Worm (Caenorhabditis elegans) whole organism, L2 larva: ENCODE results near the gene tbx-40.

Experiments
- C34F6.9 ChIP-seq: fragments of 150-350 bp; optimal IDR thresholded peaks from 2 replicates; lab custom pipeline; 2014; ENCODE audit warnings: missing biosample characterization, missing genetic modification characterization
- R02D3.7 ChIP-seq: fragments of 150-350 bp; optimal IDR thresholded peaks from 2 replicates; lab custom pipeline; 2014; ENCODE audit warnings: missing biosample characterization, missing genetic modification characterization
- Y55F3AM.14 ChIP-seq: fragments of 200-800 bp; sonication (Bioruptor generic); optimal IDR thresholded peaks from 2 replicates; lab custom pipeline; 2018; ENCODE audit warnings: mild to moderate bottlenecking, missing genetic modification characterization, missing compliant biosample characterization
- ZK546.5 ChIP-seq: sonication (generic microtip); optimal IDR thresholded peaks from 2 replicates; lab custom pipeline; 2017; ENCODE audit warnings: missing biosample characterization, missing genetic modification characterization
- alr-1 ChIP-seq: fragments of 150-350 bp; optimal IDR thresholded peaks from 2 replicates; lab custom pipeline; 2014; ENCODE audit warnings: missing biosample characterization, missing genetic modification characterization
- aly-2 ChIP-seq: fragments of 150-350 bp; optimal IDR thresholded peaks from 2 replicates; lab custom pipeline; 2014; ENCODE audit warnings: missing biosample characterization, missing genetic modification characterization
- blmp-1 ChIP-seq: sonication (generic microtip); optimal IDR thresholded peaks from 2 replicates; lab custom pipeline; 2017; ENCODE audit warnings: missing genetic modification characterization, mild to moderate bottlenecking, missing compliant biosample characterization, antibody characterized with exemption, moderate library complexity; ENCODE audit not compliant: insufficient read depth
- ceh-16 ChIP-seq: fragments of 150-350 bp; optimal IDR thresholded peaks from 2 replicates; lab custom pipeline; 2014; ENCODE audit warnings: missing biosample characterization, missing genetic modification characterization
- ceh-82 ChIP-seq: fragments of 150-350 bp; optimal IDR thresholded peaks from 2 replicates; lab custom pipeline; 2014; ENCODE audit warnings: missing biosample characterization, missing genetic modification characterization
- crh-2 ChIP-seq: sonication (generic microtip); optimal IDR thresholded peaks from 2 replicates; lab custom pipeline; 2017; ENCODE audit warnings: missing biosample characterization, missing genetic modification characterization
- dmd-4 ChIP-seq: sonication (generic microtip); optimal IDR thresholded peaks from 2 replicates; lab custom pipeline; 2017; ENCODE audit warnings: missing biosample characterization, missing genetic modification characterization
- egl-27 ChIP-seq: sonication (generic microtip); optimal IDR thresholded peaks from 3 replicates; lab custom pipeline; 2017; ENCODE audit warnings: missing biosample characterization, missing genetic modification reagents, missing genetic modification characterization
- elt-1 ChIP-seq: fragments of 150-350 bp; optimal IDR thresholded peaks from 2 replicates; lab custom pipeline; 2014; ENCODE audit warnings: missing biosample characterization, missing genetic modification characterization
- elt-3 ChIP-seq: sonication (generic microtip); optimal IDR thresholded peaks from 2 replicates; lab custom pipeline; 2017; ENCODE audit warnings: missing biosample characterization, missing genetic modification characterization
- fos-1 ChIP-seq: fragments of 150-350 bp; optimal IDR thresholded peaks from 2 replicates; lab custom pipeline; 2014; ENCODE audit warnings: missing biosample characterization, missing genetic modification characterization
- gmeb-1 ChIP-seq: fragments of 150-350 bp; optimal IDR thresholded peaks from 2 replicates; lab custom pipeline; 2014; ENCODE audit warnings: missing biosample characterization, missing genetic modification characterization
- lin-11 ChIP-seq: fragments of 150-350 bp; sonication (generic microtip); optimal IDR thresholded peaks from 2 replicates; lab custom pipeline; 2014; ENCODE audit warnings: missing biosample characterization, missing genetic modification characterization, inconsistent platforms, mixed read lengths
- lin-13 ChIP-seq: fragments of 150-350 bp; optimal IDR thresholded peaks from 2 replicates; lab custom pipeline; 2014; ENCODE audit warnings: missing biosample characterization, missing genetic modification reagents, missing genetic modification characterization
- lsy-2 ChIP-seq, 2 experiments: fragments of 150-350 bp in 1 of 2; sonication (generic microtip) in 1 of 2; optimal IDR thresholded peaks; 2 replicates each; lab custom pipeline; 2014 to 2017; ENCODE audit warnings: missing biosample characterization in 2 of 2, missing genetic modification characterization in 2 of 2
- mbf-1 ChIP-seq: sonication (generic microtip); optimal IDR thresholded peaks from 2 replicates; lab custom pipeline; 2017; ENCODE audit warnings: missing biosample characterization, missing genetic modification characterization
- mdl-1 ChIP-seq, 2 experiments: fragments of 150-350 bp in 1 of 2; sonication (generic microtip) in 1 of 2; optimal IDR thresholded peaks; 2 replicates each; lab custom pipeline; 2017; ENCODE audit warnings: missing biosample characterization in 2 of 2, missing genetic modification characterization in 2 of 2
- nhr-11 ChIP-seq: fragments of 150-350 bp; optimal IDR thresholded peaks from 2 replicates; lab custom pipeline; 2014; ENCODE audit warnings: missing biosample characterization, missing genetic modification characterization
- nhr-12 ChIP-seq: fragments of 150-350 bp; optimal IDR thresholded peaks from 2 replicates; lab custom pipeline; 2014; ENCODE audit warnings: missing biosample characterization, missing genetic modification characterization
- nhr-21 ChIP-seq: fragments of 150-350 bp; optimal IDR thresholded peaks from 2 replicates; lab custom pipeline; 2014; ENCODE audit warnings: missing biosample characterization, missing genetic modification characterization
- nhr-23 ChIP-seq: fragments of 150-350 bp; optimal IDR thresholded peaks from 2 replicates; lab custom pipeline; 2014; ENCODE audit warnings: missing biosample characterization, missing genetic modification reagents, missing genetic modification characterization
- nhr-237 ChIP-seq: fragments of 150-350 bp; optimal IDR thresholded peaks from 2 replicates; lab custom pipeline; 2014; ENCODE audit warnings: missing biosample characterization, missing genetic modification characterization
- nhr-6 ChIP-seq: fragments of 150-350 bp; optimal IDR thresholded peaks from 2 replicates; lab custom pipeline; 2014; ENCODE audit warnings: missing biosample characterization, missing genetic modification characterization
- peb-1 ChIP-seq: fragments of 150-350 bp; optimal IDR thresholded peaks from 2 replicates; lab custom pipeline; 2014; ENCODE audit warnings: missing biosample characterization, missing genetic modification characterization
- skn-1 ChIP-seq: sonication (generic microtip); optimal IDR thresholded peaks from 2 replicates; lab custom pipeline; 2017; ENCODE audit warnings: missing biosample characterization, missing genetic modification characterization
- sma-9 ChIP-seq, 2 experiments: fragments of 150-350 bp in 1 of 2; sonication (generic microtip) in 1 of 2; optimal IDR thresholded peaks; 2 replicates each; lab custom pipeline; 2014 to 2016; ENCODE audit warnings: missing genetic modification characterization in 2 of 2, mild to moderate bottlenecking in 1 of 2, missing biosample characterization in 1 of 2, missing compliant biosample characterization in 1 of 2, missing genetic modification reagents in 1 of 2, moderate library complexity in 1 of 2
- unc-39 ChIP-seq: fragments of 150-350 bp; optimal IDR thresholded peaks from 2 replicates; lab custom pipeline; 2014; ENCODE audit warnings: missing biosample characterization, missing genetic modification characterization
- unc-55 ChIP-seq: fragments of 150-350 bp; sonication (generic microtip); optimal IDR thresholded peaks from 3 replicates; lab custom pipeline; 2014; ENCODE audit warnings: missing biosample characterization, missing genetic modification reagents, missing genetic modification characterization
- unc-62 ChIP-seq: fragments of 150-350 bp; optimal IDR thresholded peaks from 2 replicates; lab custom pipeline; 2014; ENCODE audit warnings: missing biosample characterization, missing genetic modification reagents, missing genetic modification characterization
- ztf-1 ChIP-seq: fragments of 200-800 bp; sonication (Bioruptor generic); conservative IDR thresholded peaks from 2 replicates; pipeline ENCODE4 v1.3.6; 2022; ENCODE audit warnings: missing genetic modification characterization, missing compliant biosample characterization
- ztf-11 ChIP-seq: sonication (generic microtip); optimal IDR thresholded peaks from 2 replicates; lab custom pipeline; 2017; ENCODE audit warnings: missing biosample characterization, missing genetic modification characterization
- ztf-4 ChIP-seq: fragments of 150-350 bp; optimal IDR thresholded peaks from 2 replicates; lab custom pipeline; 2014; ENCODE audit warnings: missing biosample characterization, missing genetic modification characterization

The tbx-40 gene

ce11 chrIV:15328092-15328491, at the start of gene tbx-40:
tbx-40 (minus strand) TSS chrIV:15328192.
- TF ChIP-seq ztf-11 (tag; lab: Kevin White, UChicago) (no peak), ztf-4 (no peak), ceh-16 (tag; lab: Kevin White, UChicago) (no peak), egl-27 (no peak), crh-2 (tag; lab: Kevin White, UChicago) (no peak), skn-1 (no peak), fos-1 (tag; lab: Kevin White, UChicago) (no peak), elt-1 (tag; lab: Kevin White, UChicago) (no peak), alr-1 (tag; lab: Kevin White, UChicago) (no peak), peb-1 (tag; lab: Kevin White, UChicago) (no peak), nhr-11 (no peak), nhr-6 (tag; lab: Kevin White, UChicago) (no peak), C34F6.9 (tag; lab: Kevin White, UChicago) (no peak)

ce11 chrIV:15377473-15377872, 49.5 kb upstream of the tbx-40 start:
- TF ChIP-seq ceh-16 (tag; lab: Kevin White, UChicago), result no peak
- TF ChIP-seq nhr-12 (tag; lab: Kevin White, UChicago), result no peak
- no peak for TF ChIP-seq Y55F3AM.14 (GFP tag; lab: Kevin White, UChicago)
- TF ChIP-seq unc-62, result no peak
- no peak for TF ChIP-seq mbf-1 (tag; lab: Kevin White, UChicago)
- TF ChIP-seq lin-11 (tag; lab: Kevin White, UChicago), result no peak
- no peak for TF ChIP-seq crh-2 (tag; lab: Kevin White, UChicago)
- TF ChIP-seq unc-55, result no peak
- no peak for TF ChIP-seq peb-1 (tag; lab: Kevin White, UChicago)
- TF ChIP-seq gmeb-1 (tag; lab: Kevin White, UChicago), result no peak
- no peak for TF ChIP-seq skn-1
- TF ChIP-seq blmp-1 (tag; lab: Kevin White, UChicago), result no peak
- no peak for TF ChIP-seq lsy-2 (tag; optimal IDR thresholded peaks at IDR 0.05; lab: Kevin White, UChicago)
- TF ChIP-seq nhr-21, result no peak
- TF ChIP-seq unc-39 (tag; lab: Kevin White, UChicago), result no peak

- TF ChIP-seq gmeb-1 (tag; lab: Kevin White, UChicago), result no peak
- no peak for TF ChIP-seq ceh-16 (tag; lab: Kevin White, UChicago)
- peak; percentile 45 for TF ChIP-seq unc-55
- TF ChIP-seq lsy-2 (tag; optimal IDR thresholded peaks at IDR 0.05; lab: Kevin White, UChicago), result no peak
- TF ChIP-seq ztf-11 (tag; lab: Kevin White, UChicago), result no peak
- TF ChIP-seq elt-3 (tag; lab: Kevin White, UChicago), result no peak
- no peak for TF ChIP-seq R02D3.7 (tag; lab: Kevin White, UChicago)
Observed at ce11 chrIV:15361884-15362283, 33.9 kb upstream of the tbx-40 start.

- TF ChIP-seq ceh-16 (tag; lab: Kevin White, UChicago) (no peak), lin-13 (GFP tag; lab: Kevin White, UChicago) (no peak), nhr-6 (tag; lab: Kevin White, UChicago) (no peak), elt-1 (tag; lab: Kevin White, UChicago) (no peak), ztf-11 (tag; lab: Kevin White, UChicago) (no peak), ceh-82 (tag; lab: Kevin White, UChicago) (no peak), unc-39 (tag; lab: Kevin White, UChicago) (no peak), mbf-1 (tag; lab: Kevin White, UChicago) (no peak), alr-1 (tag; lab: Kevin White, UChicago) (no peak), ztf-1 (GFP tag; lab: Robert Waterston, UW) (no peak), blmp-1 (tag; lab: Kevin White, UChicago) (no peak), R02D3.7 (tag; lab: Kevin White, UChicago) (no peak), nhr-23 (no peak), unc-62 (no peak), skn-1 (no peak), aly-2 (tag; lab: Kevin White, UChicago) (no peak), ZK546.5 (tag; lab: Kevin White, UChicago) (no peak)
Observed at ce11 chrIV:15361244-15361643, 33.3 kb upstream of the tbx-40 start, which contains the start of gene cpna-4. cpna-4 (plus strand) TSS chrIV:15361544.

- TF ChIP-seq peb-1 (tag; lab: Kevin White, UChicago) (no peak), dmd-4 (tag; lab: Kevin White, UChicago) (no peak), mdl-1 (tag; optimal IDR thresholded peaks at IDR 0.05; lab: Kevin White, UChicago) (no peak), ztf-4 (no peak), unc-62 (no peak), nhr-237 (no peak), egl-27 (no peak), aly-2 (tag; lab: Kevin White, UChicago) (no peak), unc-55 (no peak), ceh-82 (tag; lab: Kevin White, UChicago) (no peak), nhr-6 (tag; lab: Kevin White, UChicago) (no peak), crh-2 (tag; lab: Kevin White, UChicago) (no peak), sma-9 (GFP tag; optimal IDR thresholded peaks at IDR 0.05; lab: Kevin White, UChicago) (no peak), sma-9 (tag; optimal IDR thresholded peaks at IDR 0.05; lab: Kevin White, UChicago) (no peak)
Observed at ce11 chrIV:15336778-15337177, 8.8 kb upstream of the tbx-40 start, which contains the start of gene irld-59. irld-59 (plus strand) TSS chrIV:15337078.
